Worm (Caenorhabditis elegans) whole organism, midembryonic: Measurements from ENCODE around the gene C15B12.2.

Experiments used
- T22C8.4 ChIP-seq: fragments of 200-800 bp; sonication (Bioruptor generic); IDR thresholded peaks from 2 replicates; pipeline ENCODE4 v1.3.6; 2022; ENCODE audit warnings: missing genetic modification characterization, missing compliant biosample characterization
- cog-1 ChIP-seq: sonication (generic microtip); optimal IDR thresholded peaks from 2 replicates; lab custom pipeline; 2016; ENCODE audit warnings: missing genetic modification characterization, missing compliant biosample characterization
- flt-1 ChIP-seq: fragments of 200-800 bp; sonication (Bioruptor generic); IDR thresholded peaks from 2 replicates; pipeline ENCODE4 v1.3.6; 2022; ENCODE audit warnings: missing genetic modification characterization, missing compliant biosample characterization
- klf-2 ChIP-seq: fragments of 200-800 bp; sonication (Bioruptor generic); conservative IDR thresholded peaks from 2 replicates; pipeline ENCODE4 v1.3.6; 2022; ENCODE audit warnings: missing genetic modification reagents, missing genetic modification characterization, missing compliant biosample characterization
- med-1 ChIP-seq: sonication (generic microtip); optimal IDR thresholded peaks from 2 replicates; lab custom pipeline; 2017; ENCODE audit warnings: missing genetic modification characterization, mild to moderate bottlenecking, missing compliant biosample characterization, antibody characterized with exemption, missing genetic modification reagents; ENCODE audit not compliant: insufficient read depth
- ref-1 ChIP-seq: fragments of 200-800 bp; sonication (Bioruptor generic); conservative IDR thresholded peaks from 2 replicates; pipeline ENCODE4 v1.3.6; 2022; ENCODE audit warnings: missing genetic modification reagents, missing genetic modification characterization, missing compliant biosample characterization
- tab-1 ChIP-seq: fragments of 200-800 bp; sonication (Bioruptor generic); IDR thresholded peaks from 2 replicates; pipeline ENCODE4 v1.3.6; 2022; ENCODE audit warnings: missing genetic modification characterization, missing compliant biosample characterization
- ztf-23 ChIP-seq: fragments of 200-800 bp; sonication (Bioruptor generic); IDR thresholded peaks from 2 replicates; pipeline ENCODE4 v1.3.6; 2022; ENCODE audit warnings: missing genetic modification reagents, missing genetic modification characterization, missing compliant biosample characterization
- ztf-29 ChIP-seq: fragments of 200-800 bp; sonication (Bioruptor generic); IDR thresholded peaks from 2 replicates; pipeline ENCODE4 v1.3.6; 2022; ENCODE audit warnings: missing genetic modification reagents, missing genetic modification characterization, missing compliant biosample characterization

Gene C15B12.2

ce11 chrX:6458467-6458866 lies 4.7 kb upstream of the C15B12.2 start:
- TF ChIP-seq cog-1 (no peak), ztf-29 (GFP tag; lab: Robert Waterston, UW) (no peak), tab-1 (GFP tag; lab: Robert Waterston, UW) (no peak), T22C8.4 (GFP tag; lab: Robert Waterston, UW) (no peak), med-1 (no peak), flt-1 (no peak), ztf-23 (no peak), ref-1 (GFP tag; lab: Robert Waterston, UW) (no peak), klf-2 (GFP tag; lab: Robert Waterston, UW) (no peak)

- TF ChIP-seq ref-1 (GFP tag; lab: Robert Waterston, UW) (no peak), ztf-29 (GFP tag; lab: Robert Waterston, UW) (no peak), klf-2 (GFP tag; lab: Robert Waterston, UW) (no peak), tab-1 (GFP tag; lab: Robert Waterston, UW) (no peak), ztf-23 (no peak), cog-1 (no peak), flt-1 (no peak), T22C8.4 (GFP tag; lab: Robert Waterston, UW) (no peak), med-1 (no peak)
Observed at ce11 chrX:6460123-6460522, 3.1 kb upstream of the C15B12.2 start.

- TF ChIP-seq ztf-23 = no peak
- TF ChIP-seq klf-2 (GFP tag; lab: Robert Waterston, UW) = no peak
- TF ChIP-seq T22C8.4 (GFP tag; lab: Robert Waterston, UW) = no peak
- TF ChIP-seq tab-1 (GFP tag; lab: Robert Waterston, UW) = no peak
- TF ChIP-seq ztf-29 (GFP tag; lab: Robert Waterston, UW) = no peak
Observed at ce11 chrX:6461729-6462128, 1.5 kb upstream of the C15B12.2 start, which contains the start of gene K04E7.1. TSS of gene K04E7.1 (plus strand) at chrX:6462029.

ce11 chrX:6462479-6462878 lies 733 bp upstream of the C15B12.2 start:
- TF ChIP-seq flt-1 (no peak), ztf-29 (GFP tag; lab: Robert Waterston, UW) (no peak), ztf-23 (no peak), cog-1 (no peak), tab-1 (GFP tag; lab: Robert Waterston, UW) (no peak), klf-2 (GFP tag; lab: Robert Waterston, UW) (no peak), T22C8.4 (GFP tag; lab: Robert Waterston, UW) (no peak), med-1 (no peak), ref-1 (GFP tag; lab: Robert Waterston, UW) (no peak)

ce11 chrX:6467462-6467861 lies 4.2 kb downstream of the C15B12.2 start, which contains the start of gene C15B12.3:
TSS of gene C15B12.3 (minus strand) at chrX:6467562.
- TF ChIP-seq tab-1 (GFP tag; lab: Robert Waterston, UW) (no peak), klf-2 (GFP tag; lab: Robert Waterston, UW) (no peak), flt-1 (no peak), ref-1 (GFP tag; lab: Robert Waterston, UW) (no peak), ztf-29 (GFP tag; lab: Robert Waterston, UW) (no peak), T22C8.4 (GFP tag; lab: Robert Waterston, UW) (no peak), cog-1 (no peak), ztf-23 (no peak), med-1 (no peak)

- TF ChIP-seq ref-1 (GFP tag; lab: Robert Waterston, UW) (no peak), T22C8.4 (GFP tag; lab: Robert Waterston, UW) (no peak), med-1 (no peak), ztf-29 (GFP tag; lab: Robert Waterston, UW) (no peak), klf-2 (GFP tag; lab: Robert Waterston, UW) (no peak), tab-1 (GFP tag; lab: Robert Waterston, UW) (no peak), cog-1 (no peak), flt-1 (no peak), ztf-23 (no peak)
Observed at ce11 chrX:6468499-6468898, 5.3 kb downstream of the C15B12.2 start, which contains the start of gene C15B12.9. TSS of gene C15B12.9 (plus strand) at chrX:6468799.

ce11 chrX:6473698-6474314 lies 10.6 kb downstream of the C15B12.2 start, which contains the start of the genes C15B12.4 and C15B12.8:
TSS of gene C15B12.4 (minus strand) at chrX:6473748.
TSS of gene C15B12.8 (plus strand) at chrX:6474264.
- TF ChIP-seq ztf-29 (GFP tag; lab: Robert Waterston, UW) = no peak
- no peak for TF ChIP-seq tab-1 (GFP tag; lab: Robert Waterston, UW)
- no peak for TF ChIP-seq klf-2 (GFP tag; lab: Robert Waterston, UW)

- TF ChIP-seq ztf-29 (GFP tag; lab: Robert Waterston, UW) (no peak), flt-1 (no peak), ref-1 (GFP tag; lab: Robert Waterston, UW) (no peak), T22C8.4 (GFP tag; lab: Robert Waterston, UW) (no peak), tab-1 (GFP tag; lab: Robert Waterston, UW) (no peak), cog-1 (no peak), med-1 (no peak), ztf-23 (no peak), klf-2 (GFP tag; lab: Robert Waterston, UW) (no peak)
Observed at ce11 chrX:6476540-6476939, 13.3 kb downstream of the C15B12.2 start, which contains the start of gene C15B12.1. TSS of gene C15B12.1 (plus strand) at chrX:6476810.

- TF ChIP-seq ref-1 (GFP tag; lab: Robert Waterston, UW) = no peak
- no peak for TF ChIP-seq ztf-23
- TF ChIP-seq cog-1 = no peak
- no peak for TF ChIP-seq flt-1
- no peak for TF ChIP-seq T22C8.4 (GFP tag; lab: Robert Waterston, UW)
- no peak for TF ChIP-seq med-1
- TF ChIP-seq klf-2 (GFP tag; lab: Robert Waterston, UW) = no peak
- TF ChIP-seq ztf-29 (GFP tag; lab: Robert Waterston, UW) = no peak
- TF ChIP-seq tab-1 (GFP tag; lab: Robert Waterston, UW) = no peak
Observed at ce11 chrX:6484780-6485179, 21.6 kb downstream of the C15B12.2 start, which contains the start of gene gar-1. TSS of gene gar-1 (minus strand) at chrX:6484880.

ce11 chrX:6499736-6500135 lies 36.5 kb downstream of the C15B12.2 start, which contains the start of gene actl-1:
TSS of gene actl-1 (minus strand) at chrX:6499836.
- TF ChIP-seq tab-1 (GFP tag; lab: Robert Waterston, UW) = no peak
- TF ChIP-seq flt-1 = no peak
- TF ChIP-seq T22C8.4 (GFP tag; lab: Robert Waterston, UW) = no peak
- TF ChIP-seq ztf-23 = no peak
- TF ChIP-seq cog-1 = no peak
- no peak for TF ChIP-seq klf-2 (GFP tag; lab: Robert Waterston, UW)
- no peak for TF ChIP-seq ref-1 (GFP tag; lab: Robert Waterston, UW)
- no peak for TF ChIP-seq ztf-29 (GFP tag; lab: Robert Waterston, UW)
- TF ChIP-seq med-1 = no peak
